Fruit fly (Drosophila melanogaster): Measurements from ENCODE around the gene CG5418.

The CG5418 gene

DNA sequence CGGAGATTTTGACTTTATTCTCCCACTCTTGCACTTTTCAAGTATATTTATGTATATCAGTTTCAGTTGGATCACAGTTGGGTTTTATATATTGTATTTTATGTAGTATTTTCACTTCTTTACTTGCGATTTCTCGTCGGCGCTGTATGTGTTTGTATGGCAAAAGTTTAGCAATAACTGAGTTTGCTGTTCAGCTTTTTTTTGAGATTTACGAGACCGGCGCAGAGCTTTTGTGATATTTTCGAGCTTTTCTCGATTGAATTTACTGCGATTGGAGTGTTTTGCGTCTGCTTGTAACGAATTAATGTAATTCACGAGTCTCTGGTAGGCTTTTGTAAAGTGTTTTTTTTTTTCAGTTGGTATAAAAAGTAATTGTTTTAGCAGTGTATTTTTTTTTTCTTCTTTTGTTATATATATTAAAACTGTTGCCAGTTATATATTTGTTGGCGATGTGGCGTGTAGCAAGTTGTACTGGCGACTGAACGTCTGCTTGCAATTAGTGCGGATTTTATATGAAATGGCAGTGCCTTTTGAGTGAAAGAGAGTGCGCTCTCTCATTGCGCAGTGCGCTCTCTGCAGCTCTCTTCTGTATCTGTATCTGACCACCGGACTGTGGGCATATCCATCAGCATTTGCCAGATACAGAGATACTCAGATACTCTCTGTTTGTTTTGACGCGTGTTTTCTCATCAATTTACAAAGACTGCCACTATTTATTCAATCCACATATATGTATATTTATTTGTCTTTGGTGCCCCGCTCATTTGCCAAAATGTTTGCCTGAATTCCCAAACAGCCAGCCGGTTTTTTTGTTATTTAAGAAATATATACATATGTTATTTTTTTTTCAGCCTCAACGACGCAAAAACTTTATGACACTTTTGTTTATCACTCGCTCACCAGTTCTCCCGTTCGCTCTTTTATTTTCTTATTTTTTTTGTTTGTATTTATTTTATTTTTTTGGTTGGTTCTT, 8.0 kb upstream of the CG5418 start (continued):
- TF ChIP-seq brk (GFP tag; optimal IDR thresholded peaks at IDR 0.05) = peak; percentile 83

DNA sequence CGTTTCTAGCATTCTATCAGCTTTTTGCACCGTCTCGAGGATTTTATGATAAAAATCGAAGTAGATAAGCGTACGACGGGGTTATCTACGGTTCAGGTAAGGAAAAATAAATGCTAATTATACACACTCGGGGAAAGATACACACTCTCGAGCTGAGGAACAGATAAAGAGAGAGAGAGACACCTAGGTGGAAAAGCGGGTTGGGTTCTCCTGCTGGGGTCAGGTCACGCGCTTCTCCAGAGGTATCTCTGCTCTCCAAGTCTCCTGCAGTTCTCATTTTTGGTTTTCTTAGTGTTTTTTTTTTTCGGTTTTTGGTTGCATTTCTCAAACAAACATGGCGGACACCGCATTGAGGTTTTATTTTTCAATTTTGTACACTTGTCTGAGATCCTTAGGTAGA, 6.8 kb upstream of the CG5418 start:
- no peak for TF ChIP-seq fru (GFP tag; optimal IDR thresholded peaks at IDR 0.05)
- no peak for TF ChIP-seq Dfd (GFP tag; optimal IDR thresholded peaks at IDR 0.05)
- no peak for TF ChIP-seq foxo (GFP tag; optimal IDR thresholded peaks at IDR 0.05)

DNA sequence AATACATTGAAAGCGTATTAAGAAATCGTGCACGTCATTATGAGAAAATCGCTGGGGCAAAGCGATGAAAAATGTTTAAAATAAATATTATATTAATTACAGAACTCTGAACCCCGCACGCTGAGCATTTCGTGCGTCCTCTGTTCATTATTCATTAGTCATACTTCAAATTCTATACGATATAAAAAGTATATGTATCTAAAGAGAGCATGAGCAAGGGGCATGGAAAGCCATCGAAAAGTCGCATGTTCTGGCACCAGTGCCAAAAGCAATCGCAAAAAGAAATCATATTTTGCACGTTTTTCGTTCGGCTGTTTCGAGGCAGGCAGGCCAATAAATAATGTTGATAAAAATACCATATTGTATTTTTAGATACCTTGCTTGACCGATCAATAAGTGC, 6.1 kb upstream of the CG5418 start:
- TF ChIP-seq sage (GFP tag; optimal IDR thresholded peaks at IDR 0.05) = peak; percentile 32
- no peak for TF ChIP-seq tai (GFP tag; optimal IDR thresholded peaks at IDR 0.05)

DNA sequence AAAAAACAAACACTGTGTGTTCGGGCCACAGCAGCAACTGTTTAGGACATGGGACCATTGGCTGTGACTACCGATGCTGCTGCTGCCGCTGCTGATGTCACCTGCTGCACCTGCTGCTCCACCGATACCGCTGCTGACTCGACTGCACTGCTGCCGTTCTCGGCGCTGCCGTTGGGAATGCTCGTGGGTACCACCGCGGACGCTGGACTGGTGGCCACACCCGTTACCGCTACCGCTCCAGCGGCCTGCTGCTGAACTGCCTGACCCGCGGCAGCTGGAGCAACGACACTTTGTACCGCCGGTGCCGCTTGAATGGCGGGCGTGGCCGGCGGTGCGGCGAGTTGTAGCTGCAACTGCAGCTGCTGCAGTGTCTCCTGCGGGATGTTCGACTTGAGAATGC, 4.7 kb upstream of the CG5418 start:
- no peak for TF ChIP-seq Dfd (GFP tag; optimal IDR thresholded peaks at IDR 0.05)
- TF ChIP-seq lola (GFP tag; optimal IDR thresholded peaks at IDR 0.05) = no peak
- TF ChIP-seq Rel (GFP tag; optimal IDR thresholded peaks at IDR 0.05) = no peak
- no peak for TF ChIP-seq Rel (tag; optimal IDR thresholded peaks at IDR 0.05)
- no peak for TF ChIP-seq Mio (GFP tag; optimal IDR thresholded peaks at IDR 0.05)
- no peak for TF ChIP-seq Sp1 (GFP tag; optimal IDR thresholded peaks at IDR 0.05)
- no peak for TF ChIP-seq GATAd (GFP tag; optimal IDR thresholded peaks at IDR 0.05)
- TF ChIP-seq Hr78 (GFP tag; optimal IDR thresholded peaks at IDR 0.05) = no peak
- TF ChIP-seq CrebA (GFP tag; optimal IDR thresholded peaks at IDR 0.05; ENCODE audit: borderline replicate concordance) = no peak
- TF ChIP-seq dmrt93B (GFP tag; optimal IDR thresholded peaks at IDR 0.05) = no peak
- no peak for TF ChIP-seq Dif (GFP tag; optimal IDR thresholded peaks at IDR 0.05; ENCODE audit: partially characterized antibody)
- no peak for TF ChIP-seq CG32264 (GFP tag; optimal IDR thresholded peaks at IDR 0.05)
- no peak for TF ChIP-seq Hr83 (GFP tag; optimal IDR thresholded peaks at IDR 0.05; ENCODE audit: poor library complexity, severe bottlenecking)
- no peak for TF ChIP-seq Abd-B (GFP tag; optimal IDR thresholded peaks at IDR 0.05)
- TF ChIP-seq rgr (GFP tag; optimal IDR thresholded peaks at IDR 0.05) = no peak
- no peak for TF ChIP-seq fru (GFP tag; optimal IDR thresholded peaks at IDR 0.05)
- no peak for TF ChIP-seq sage (GFP tag; optimal IDR thresholded peaks at IDR 0.05)
- TF ChIP-seq Myc (optimal IDR thresholded peaks at IDR 0.05) = no peak
- TF ChIP-seq OdsH (GFP tag; optimal IDR thresholded peaks at IDR 0.05) = no peak
- TF ChIP-seq psq (GFP tag; optimal IDR thresholded peaks at IDR 0.05) = no peak

DNA sequence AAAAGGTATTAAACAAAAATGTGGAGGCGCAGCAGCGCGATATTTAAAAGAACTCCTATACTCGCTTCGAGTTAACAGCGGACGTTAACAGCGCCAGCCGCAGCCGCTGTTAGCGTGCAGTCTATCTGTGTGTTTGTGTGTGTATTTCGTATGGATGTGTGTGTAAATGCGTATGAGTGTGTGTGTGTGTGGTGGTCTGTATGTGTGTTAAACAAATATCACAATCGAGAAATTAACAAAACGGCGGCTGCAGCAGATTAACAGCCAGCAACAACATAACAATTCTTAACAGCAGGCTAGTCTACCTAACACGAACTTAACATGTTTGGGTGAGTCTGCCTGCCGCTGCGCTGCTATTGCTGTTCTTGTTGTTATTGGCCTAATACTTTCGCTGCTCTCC, 4.2 kb upstream of the CG5418 start:
- TF ChIP-seq Hr83 (GFP tag; optimal IDR thresholded peaks at IDR 0.05; ENCODE audit: poor library complexity, severe bottlenecking) = peak; percentile 5
- no peak for TF ChIP-seq foxo (GFP tag; optimal IDR thresholded peaks at IDR 0.05)
- peak; percentile 28 for TF ChIP-seq rgr (GFP tag; optimal IDR thresholded peaks at IDR 0.05)
- no peak for TF ChIP-seq CrebA (GFP tag; optimal IDR thresholded peaks at IDR 0.05; ENCODE audit: borderline replicate concordance)
- no peak for TF ChIP-seq lola (GFP tag; optimal IDR thresholded peaks at IDR 0.05)
- no peak for TF ChIP-seq tai (GFP tag; optimal IDR thresholded peaks at IDR 0.05)
- no peak for TF ChIP-seq Mio (GFP tag; optimal IDR thresholded peaks at IDR 0.05)
- TF ChIP-seq CG32264 (GFP tag; optimal IDR thresholded peaks at IDR 0.05) = peak; percentile 6
- TF ChIP-seq Myc (optimal IDR thresholded peaks at IDR 0.05) = no peak

DNA sequence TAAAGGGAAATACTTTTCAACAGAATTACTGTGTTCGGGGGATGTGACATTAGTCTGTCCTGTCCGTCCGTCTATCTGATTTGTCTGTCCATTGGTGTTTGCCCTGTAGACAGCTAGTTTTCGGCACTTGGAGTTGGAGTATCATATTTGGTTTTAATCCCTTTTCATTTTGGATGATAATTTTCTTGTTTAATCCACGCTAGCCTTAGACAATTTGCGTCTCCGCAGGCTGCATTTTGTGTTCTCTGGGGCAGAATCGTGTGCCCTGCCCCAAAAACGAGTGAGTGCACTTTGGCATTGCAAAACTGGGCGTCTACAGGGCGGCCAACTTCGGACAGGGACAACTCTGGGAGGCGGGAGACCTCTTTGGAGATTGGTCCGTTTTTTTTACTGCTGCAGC, 2.7 kb upstream of the CG5418 start:
- no peak for TF ChIP-seq Vsx2 (GFP tag; optimal IDR thresholded peaks at IDR 0.05; ENCODE audit: partially characterized antibody)
- TF ChIP-seq ey (GFP tag; optimal IDR thresholded peaks at IDR 0.05) = no peak
- no peak for TF ChIP-seq sage (GFP tag; optimal IDR thresholded peaks at IDR 0.05)
- no peak for TF ChIP-seq jim (GFP tag; optimal IDR thresholded peaks at IDR 0.05)
- no peak for TF ChIP-seq pan (optimal IDR thresholded peaks at IDR 0.05)
- TF ChIP-seq br (GFP tag; optimal IDR thresholded peaks at IDR 0.05) = no peak
- no peak for TF ChIP-seq Myc (optimal IDR thresholded peaks at IDR 0.05)
- TF ChIP-seq dmrt93B (GFP tag; optimal IDR thresholded peaks at IDR 0.05) = no peak
- TF ChIP-seq N (GFP tag; optimal IDR thresholded peaks at IDR 0.05) = no peak
- TF ChIP-seq usp (GFP tag; optimal IDR thresholded peaks at IDR 0.05) = no peak
- no peak for TF ChIP-seq Mio (GFP tag; optimal IDR thresholded peaks at IDR 0.05)
- no peak for TF ChIP-seq CrebA (GFP tag; optimal IDR thresholded peaks at IDR 0.05; ENCODE audit: borderline replicate concordance)
